Fruit fly (Drosophila melanogaster): ENCODE results near the gene dgt1.

Gene dgt1

dm6 chr3R:29857228-29857627 lies at the start of gene dgt1:
TSS of gene dgt1 (minus strand) at chr3R:29857491.
- TF ChIP-seq Myc (optimal IDR thresholded peaks at IDR 0.05) (peak; percentile 81), Jra (GFP tag; optimal IDR thresholded peaks at IDR 0.05) (no peak)

dm6 chr3R:29905164-29905563 lies 47.9 kb upstream of the dgt1 start, which contains the start of gene CG15515:
TSS of gene CG15515 (plus strand) at chr3R:29905464.
- TF ChIP-seq OdsH (GFP tag; optimal IDR thresholded peaks at IDR 0.05): no peak
- no peak for TF ChIP-seq Myc (optimal IDR thresholded peaks at IDR 0.05)
- TF ChIP-seq Dif (GFP tag; optimal IDR thresholded peaks at IDR 0.05; ENCODE audit: partially characterized antibody): no peak
- no peak for TF ChIP-seq sage (GFP tag; optimal IDR thresholded peaks at IDR 0.05)
- no peak for TF ChIP-seq Jra (GFP tag; optimal IDR thresholded peaks at IDR 0.05)
- no peak for TF ChIP-seq h (GFP tag; optimal IDR thresholded peaks at IDR 0.05)
- no peak for TF ChIP-seq HLH106 (tag; optimal IDR thresholded peaks at IDR 0.05)
- no peak for TF ChIP-seq dmrt93B (GFP tag; optimal IDR thresholded peaks at IDR 0.05)
- no peak for TF ChIP-seq sv (GFP tag; optimal IDR thresholded peaks at IDR 0.05)
- no peak for TF ChIP-seq Dfd (GFP tag; optimal IDR thresholded peaks at IDR 0.05)
- TF ChIP-seq psq (GFP tag; optimal IDR thresholded peaks at IDR 0.05): no peak
- TF ChIP-seq pan (optimal IDR thresholded peaks at IDR 0.05): no peak
- no peak for TF ChIP-seq brk (GFP tag; optimal IDR thresholded peaks at IDR 0.05)
- TF ChIP-seq Abd-B (GFP tag; optimal IDR thresholded peaks at IDR 0.05): no peak
- TF ChIP-seq Rel (GFP tag; optimal IDR thresholded peaks at IDR 0.05): no peak
- no peak for TF ChIP-seq Rel (tag; optimal IDR thresholded peaks at IDR 0.05)
- TF ChIP-seq fru (GFP tag; optimal IDR thresholded peaks at IDR 0.05): no peak
- no peak for TF ChIP-seq CrebA (GFP tag; optimal IDR thresholded peaks at IDR 0.05; ENCODE audit: borderline replicate concordance)
- no peak for TF ChIP-seq tai (GFP tag; optimal IDR thresholded peaks at IDR 0.05)
- no peak for TF ChIP-seq Hnf4 (GFP tag; optimal IDR thresholded peaks at IDR 0.05)
- no peak for TF ChIP-seq GATAd (GFP tag; optimal IDR thresholded peaks at IDR 0.05)

- TF ChIP-seq OdsH (GFP tag; optimal IDR thresholded peaks at IDR 0.05) (no peak), Myc (optimal IDR thresholded peaks at IDR 0.05) (peak; percentile 44), Vsx2 (GFP tag; optimal IDR thresholded peaks at IDR 0.05; ENCODE audit: partially characterized antibody) (peak; percentile 12), dl (GFP tag; optimal IDR thresholded peaks at IDR 0.05; ENCODE audit: insufficient read depth in 1 of 2, partially characterized antibody in 2 of 2) (peak in 1 of 2 experiments; percentile 7), Dif (GFP tag; optimal IDR thresholded peaks at IDR 0.05; ENCODE audit: partially characterized antibody) (peak; percentile 29)
These were observed 46.6 kb upstream of the dgt1 start, which contains the start of gene CG15517 for dm6 chr3R:29903775-29904356. TSS of gene CG15517 (minus strand) at chr3R:29903825.

DNA sequence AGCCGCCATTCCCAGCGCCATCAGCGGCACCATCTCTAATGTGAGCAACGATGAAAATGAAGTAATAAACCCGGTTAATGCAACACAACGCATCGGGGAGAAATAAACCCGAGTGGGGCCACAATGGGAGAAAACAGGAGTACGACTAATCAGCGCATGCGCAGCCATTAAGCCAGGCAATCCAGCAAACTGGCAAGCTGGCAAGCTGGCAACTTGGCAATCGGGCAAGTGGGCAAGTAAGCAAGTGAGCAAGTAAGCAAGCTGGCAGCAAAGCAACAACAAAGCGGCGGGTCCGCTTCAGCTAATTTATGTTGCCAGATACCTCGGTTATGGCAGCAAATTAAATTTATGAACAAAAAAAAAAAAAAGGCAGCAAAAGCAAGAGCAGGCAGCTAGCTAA lies 42.3 kb upstream of the dgt1 start:
- TF ChIP-seq br (GFP tag; optimal IDR thresholded peaks at IDR 0.05) (no peak), Hnf4 (GFP tag; optimal IDR thresholded peaks at IDR 0.05) (no peak), Dfd (GFP tag; optimal IDR thresholded peaks at IDR 0.05) (no peak)

dm6 chr3R:29898588-29898987 lies 41.3 kb upstream of the dgt1 start:
- TF ChIP-seq N (GFP tag; optimal IDR thresholded peaks at IDR 0.05): no peak
- no peak for TF ChIP-seq Sp1 (GFP tag; optimal IDR thresholded peaks at IDR 0.05)
- no peak for TF ChIP-seq Dif (GFP tag; optimal IDR thresholded peaks at IDR 0.05; ENCODE audit: partially characterized antibody)
- no peak for TF ChIP-seq Dfd (GFP tag; optimal IDR thresholded peaks at IDR 0.05)
- TF ChIP-seq ey (GFP tag; optimal IDR thresholded peaks at IDR 0.05): no peak
- no peak for TF ChIP-seq Vsx2 (GFP tag; optimal IDR thresholded peaks at IDR 0.05; ENCODE audit: partially characterized antibody)
- TF ChIP-seq rgr (GFP tag; optimal IDR thresholded peaks at IDR 0.05): no peak
- TF ChIP-seq Abd-B (GFP tag; optimal IDR thresholded peaks at IDR 0.05): no peak
- TF ChIP-seq CrebA (GFP tag; optimal IDR thresholded peaks at IDR 0.05; ENCODE audit: borderline replicate concordance): no peak
- no peak for TF ChIP-seq lola (GFP tag; optimal IDR thresholded peaks at IDR 0.05)
- no peak for TF ChIP-seq jim (GFP tag; optimal IDR thresholded peaks at IDR 0.05)

dm6 chr3R:29894393-29894792 lies 37.1 kb upstream of the dgt1 start:
- TF ChIP-seq Hr78 (GFP tag; optimal IDR thresholded peaks at IDR 0.05) (no peak), OdsH (GFP tag; optimal IDR thresholded peaks at IDR 0.05) (no peak), HLH106 (tag; optimal IDR thresholded peaks at IDR 0.05) (peak; percentile 39), Sp1 (GFP tag; optimal IDR thresholded peaks at IDR 0.05) (no peak), Dfd (GFP tag; optimal IDR thresholded peaks at IDR 0.05) (no peak), dmrt93B (GFP tag; optimal IDR thresholded peaks at IDR 0.05) (no peak), h (GFP tag; optimal IDR thresholded peaks at IDR 0.05) (peak; percentile 4), sage (GFP tag; optimal IDR thresholded peaks at IDR 0.05) (no peak), sv (GFP tag; optimal IDR thresholded peaks at IDR 0.05) (peak; percentile 14), Vsx2 (GFP tag; optimal IDR thresholded peaks at IDR 0.05; ENCODE audit: partially characterized antibody) (no peak), jim (GFP tag; optimal IDR thresholded peaks at IDR 0.05) (no peak), GATAd (GFP tag; optimal IDR thresholded peaks at IDR 0.05) (no peak), Hnf4 (GFP tag; optimal IDR thresholded peaks at IDR 0.05) (no peak)
